Fruit fly (Drosophila melanogaster): ENCODE data around the gene twin.

twin gene

dm6 chr3R:24259278-24260040 lies 37.7 kb upstream of the twin start (continued):
- peak; percentile 47 for TF ChIP-seq YL-1 (GFP tag; optimal IDR thresholded peaks at IDR 0.05)
- TF ChIP-seq dm (GFP tag; optimal IDR thresholded peaks at IDR 0.05): peak; percentile 75
- peak; percentile 75 for TF ChIP-seq CG14050 (GFP tag; IDR thresholded peaks at IDR 0.05)
- TF ChIP-seq Six4 (GFP tag; optimal IDR thresholded peaks at IDR 0.05): peak; percentile 88
- TF ChIP-seq chm (GFP tag; IDR thresholded peaks at IDR 0.05): peak; percentile 85
- peak; percentile 60; the same call in 1 of the 2 replicates for TF ChIP-seq dan (GFP tag; IDR thresholded peaks at IDR 0.05)
- peak; percentile 85 for TF ChIP-seq CG9876 (GFP tag; optimal IDR thresholded peaks at IDR 0.05)
- peak; percentile 88 for TF ChIP-seq CG1233 (GFP tag; optimal IDR thresholded peaks at IDR 0.05)
- TF ChIP-seq CG10366 (GFP tag; IDR thresholded peaks at IDR 0.05): peak; percentile 86
- peak; percentile 92 for TF ChIP-seq CG12219 (GFP tag; optimal IDR thresholded peaks at IDR 0.05)
- no peak for TF ChIP-seq Dip2 (GFP tag; IDR thresholded peaks at IDR 0.05)
- TF ChIP-seq sim (GFP tag; IDR thresholded peaks at IDR 0.05): peak; percentile 74; the same call in 1 of the 2 replicates
- no peak for TF ChIP-seq tna (GFP tag; IDR thresholded peaks at IDR 0.05; ENCODE audit: partially characterized antibody)
- TF ChIP-seq zf30C (GFP tag; optimal IDR thresholded peaks at IDR 0.05): no peak
- peak; percentile 82 for TF ChIP-seq Abd-B (GFP tag; optimal IDR thresholded peaks at IDR 0.05)
- peak; percentile 94 for TF ChIP-seq CG7839 (tag; optimal IDR thresholded peaks at IDR 0.05)
- TF ChIP-seq dimm (GFP tag; IDR thresholded peaks at IDR 0.05): peak; percentile 74
- peak; percentile 82 for TF ChIP-seq Hmx (GFP tag; optimal IDR thresholded peaks at IDR 0.05)
- TF ChIP-seq Hr51 (GFP tag; optimal IDR thresholded peaks at IDR 0.05): peak; percentile 84
- peak; percentile 91 for TF ChIP-seq corto (GFP tag; optimal IDR thresholded peaks at IDR 0.05)
- TF ChIP-seq pho (GFP tag; optimal IDR thresholded peaks at IDR 0.05): peak; percentile 89
- peak; percentile 87 for TF ChIP-seq vfl (GFP tag; optimal IDR thresholded peaks at IDR 0.05)
- peak; percentile 79 for TF ChIP-seq CG15601 (tag; optimal IDR thresholded peaks at IDR 0.05)
- TF ChIP-seq CG9817 (tag; optimal IDR thresholded peaks at IDR 0.05): peak; percentile 90
- peak; percentile 92 for TF ChIP-seq Usf (GFP tag; optimal IDR thresholded peaks at IDR 0.05)
- peak; percentile 87 for TF ChIP-seq tgo (GFP tag; IDR thresholded peaks at IDR 0.05)
- TF ChIP-seq insv (GFP tag; optimal IDR thresholded peaks at IDR 0.05): peak in 1 of 2 experiments; percentile 44
- no peak for TF ChIP-seq cg (GFP tag; optimal IDR thresholded peaks at IDR 0.05)
- TF ChIP-seq CG4404 (GFP tag; IDR thresholded peaks at IDR 0.05): peak; percentile 84
- peak; percentile 85 for TF ChIP-seq CG8388 (GFP tag; optimal IDR thresholded peaks at IDR 0.05)
- TF ChIP-seq Adf1 (GFP tag; IDR thresholded peaks at IDR 0.05): peak; percentile 49
- TF ChIP-seq CG34224 (GFP tag; IDR thresholded peaks at IDR 0.05; ENCODE audit: partially characterized antibody): no peak; the same call in 1 of the 3 replicates
- peak; percentile 84 for TF ChIP-seq kni (GFP tag; optimal IDR thresholded peaks at IDR 0.05)
- TF ChIP-seq ftz-f1 (GFP tag; optimal IDR thresholded peaks at IDR 0.05): no peak
- peak; percentile 85; the same call in 2 of the 3 replicates for TF ChIP-seq so (GFP tag; IDR thresholded peaks at IDR 0.05)
- TF ChIP-seq CG18764 (GFP tag; optimal IDR thresholded peaks at IDR 0.05): peak; percentile 82
- TF ChIP-seq cad (GFP tag; optimal IDR thresholded peaks at IDR 0.05): peak; percentile 91
- TF ChIP-seq CG17612 (GFP tag; IDR thresholded peaks at IDR 0.05): peak; percentile 48; the same call in 1 of the 2 replicates
- peak; percentile 45 for TF ChIP-seq Jarid2 (GFP tag; optimal IDR thresholded peaks at IDR 0.05)
- TF ChIP-seq fu2 (GFP tag; optimal IDR thresholded peaks at IDR 0.05): peak; percentile 86
- TF ChIP-seq CG16863 (GFP tag; optimal IDR thresholded peaks at IDR 0.05): peak; percentile 89
- peak; percentile 86 for TF ChIP-seq Ada2b (GFP tag; IDR thresholded peaks at IDR 0.05)
- TF ChIP-seq da (GFP tag; optimal IDR thresholded peaks at IDR 0.05): peak; percentile 59
- TF ChIP-seq lov (optimal IDR thresholded peaks at IDR 0.05): no peak
- peak; percentile 90 for TF ChIP-seq lov (GFP tag; IDR thresholded peaks at IDR 0.05)
- TF ChIP-seq NC2α (GFP tag; optimal IDR thresholded peaks at IDR 0.05): peak; percentile 63
- peak; percentile 90 for TF ChIP-seq CG17359 (tag; optimal IDR thresholded peaks at IDR 0.05)
- peak; percentile 88 for TF ChIP-seq CG6689 (GFP tag; IDR thresholded peaks at IDR 0.05)
- TF ChIP-seq Poxn (GFP tag; IDR thresholded peaks at IDR 0.05): peak; percentile 74; the same call in 1 of the 2 replicates
